Worm (Caenorhabditis elegans) whole organism, early embryonic: ENCODE data around the gene srj-24.

ENCODE experiments used
- B0310.2 ChIP-seq: sonication (generic microtip); optimal IDR thresholded peaks from 2 replicates; lab custom pipeline; 2016; ENCODE audit warnings: mild to moderate bottlenecking, missing genetic modification characterization, missing compliant biosample characterization
- F13C5.2 ChIP-seq: sonication (generic microtip); optimal IDR thresholded peaks from 2 replicates; lab custom pipeline; 2017; ENCODE audit warnings: mild to moderate bottlenecking, missing genetic modification characterization, inconsistent platforms, missing compliant biosample characterization
- aly-1 ChIP-seq: sonication (generic microtip); optimal IDR thresholded peaks from 2 replicates; lab custom pipeline; 2016; ENCODE audit warnings: missing genetic modification characterization, missing compliant biosample characterization
- ama-1 ChIP-seq: fragments of 150-350 bp; optimal IDR thresholded peaks from 2 replicates; lab custom pipeline; 2014
- ceh-13 ChIP-seq: fragments of 200-800 bp; sonication (Bioruptor generic); optimal IDR thresholded peaks from 2 replicates; lab custom pipeline; 2018; ENCODE audit warnings: mild to moderate bottlenecking, missing genetic modification characterization, missing compliant biosample characterization
- ceh-36 ChIP-seq: sonication (generic microtip); optimal IDR thresholded peaks from 2 replicates; lab custom pipeline; 2016; ENCODE audit warnings: missing genetic modification characterization, inconsistent platforms, missing compliant biosample characterization
- ets-7 ChIP-seq: sonication (generic microtip); optimal IDR thresholded peaks from 2 replicates; lab custom pipeline; 2016; ENCODE audit warnings: missing genotype, missing genetic modification characterization, missing compliant biosample characterization
- flt-1 ChIP-seq: fragments of 200-800 bp; sonication (Bioruptor generic); IDR thresholded peaks from 2 replicates; pipeline ENCODE4 v1.3.6; 2022; ENCODE audit warnings: missing genetic modification characterization, missing compliant biosample characterization
- hmbx-1 ChIP-seq: sonication (generic microtip); optimal IDR thresholded peaks from 2 replicates; lab custom pipeline; 2016; ENCODE audit warnings: mild to moderate bottlenecking, missing genetic modification characterization, missing compliant biosample characterization
- hmg-4 ChIP-seq: fragments of 200-800 bp; sonication (Bioruptor generic); optimal IDR thresholded peaks from 2 replicates; lab custom pipeline; 2018; ENCODE audit warnings: mild to moderate bottlenecking, missing genetic modification characterization, missing compliant biosample characterization
- hnd-1 ChIP-seq: sonication (generic microtip); optimal IDR thresholded peaks from 2 replicates; lab custom pipeline; 2016; ENCODE audit warnings: missing genetic modification characterization, missing compliant biosample characterization
- pes-1 ChIP-seq: fragments of 200-800 bp; sonication (Bioruptor generic); IDR thresholded peaks from 2 replicates; pipeline ENCODE4 v1.3.6; 2022; ENCODE audit warnings: missing genetic modification reagents, missing genetic modification characterization, missing compliant biosample characterization
- scrt-1 ChIP-seq: fragments of 200-800 bp; sonication (Bioruptor generic); IDR thresholded peaks from 2 replicates; pipeline ENCODE4 v1.3.6; 2022; ENCODE audit warnings: missing genetic modification characterization, missing compliant biosample characterization
- sea-1 ChIP-seq: fragments of 200-800 bp; sonication (Bioruptor generic); conservative IDR thresholded peaks from 2 replicates; pipeline ENCODE4 v1.3.6; 2022; ENCODE audit warnings: missing genetic modification characterization, missing compliant biosample characterization
- tbx-11 ChIP-seq: fragments of 200-800 bp; sonication (Bioruptor generic); IDR thresholded peaks from 2 replicates; pipeline ENCODE4 v1.3.6; 2022; ENCODE audit warnings: missing genetic modification characterization, missing compliant biosample characterization
- tbx-37 ChIP-seq: fragments of 200-800 bp; sonication (Bioruptor generic); conservative IDR thresholded peaks from 2 replicates; pipeline ENCODE4 v1.3.6; 2022; ENCODE audit warnings: missing genetic modification reagents, missing genetic modification characterization, missing compliant biosample characterization
- tra-4 ChIP-seq: sonication (generic microtip); optimal IDR thresholded peaks from 2 replicates; lab custom pipeline; 2017; ENCODE audit warnings: missing genetic modification characterization, missing compliant biosample characterization

The srj-24 gene

ce11 chrV:752679-753333 is 14.1 kb upstream of the srj-24 start, which contains the start of the genes str-262 and srp-1:
Gene str-262, minus strand, starts transcription at chrV:752779.
Gene srp-1, plus strand, starts transcription at chrV:753283.
- no peak for TF ChIP-seq ets-7 (tag; lab: Kevin White, UChicago)
- TF ChIP-seq sea-1 (GFP tag; lab: Robert Waterston, UW), result no peak
- no peak for TF ChIP-seq tbx-11
- TF ChIP-seq hmbx-1, result no peak
- no peak for TF ChIP-seq scrt-1 (GFP tag; lab: Robert Waterston, UW)
- TF ChIP-seq ceh-13 (GFP tag; lab: Kevin White, UChicago), result no peak

DNA sequence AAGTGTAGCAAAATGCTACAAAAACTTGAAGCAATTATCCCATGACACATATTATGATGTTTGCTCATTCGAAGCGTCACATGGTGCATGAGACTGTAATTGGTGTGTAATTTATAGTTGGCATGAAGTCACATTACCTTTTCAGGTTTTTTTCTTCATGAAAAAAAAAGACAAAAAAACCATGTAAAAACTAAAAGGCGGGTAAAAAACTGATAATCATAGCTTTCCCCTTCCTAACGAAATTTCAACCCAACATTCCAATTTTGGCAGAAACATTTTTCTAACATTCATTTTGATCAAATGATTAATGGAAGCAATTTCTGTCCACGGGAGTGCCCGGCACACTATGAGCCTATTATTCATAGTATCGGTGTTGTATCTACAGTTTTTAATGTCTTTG is 9.4 kb upstream of the srj-24 start, which contains the start of gene sri-4:
TSS of gene sri-4 (plus strand) at position 301 of the 400 bp plus-strand sequence.
- no peak for TF ChIP-seq sea-1 (GFP tag; lab: Robert Waterston, UW)
- TF ChIP-seq hmbx-1, result no peak
- TF ChIP-seq hnd-1 (tag; lab: Kevin White, UChicago), result no peak
- TF ChIP-seq B0310.2 (tag; lab: Kevin White, UChicago), result no peak
- no peak for TF ChIP-seq flt-1 (GFP tag; lab: Robert Waterston, UW)
- TF ChIP-seq aly-1 (tag; lab: Kevin White, UChicago), result no peak
- no peak for TF ChIP-seq F13C5.2 (tag; lab: Kevin White, UChicago)
- no peak for TF ChIP-seq tbx-11

DNA sequence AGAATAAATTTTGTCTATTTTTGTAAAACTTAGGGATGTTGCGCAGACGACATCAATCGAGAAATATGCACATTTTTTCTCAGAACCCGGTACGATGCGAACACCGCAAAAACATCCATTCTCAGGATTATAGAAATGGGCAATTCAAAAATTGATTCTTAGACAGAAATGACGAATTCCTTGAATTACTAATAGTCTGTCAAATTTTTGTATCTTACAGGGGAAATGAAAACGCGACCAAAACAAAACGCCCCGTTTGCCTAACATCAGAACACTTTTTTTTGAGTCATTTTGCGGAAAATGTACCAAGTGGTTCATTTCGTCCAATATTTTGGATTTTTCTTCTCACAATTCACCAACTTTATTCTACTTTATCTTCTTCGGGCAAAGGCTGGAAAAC is 4.7 kb upstream of the srj-24 start, which contains the start of gene str-134:
TSS of gene str-134 (plus strand) at position 301 of the 400 bp plus-strand sequence.
- TF ChIP-seq pes-1 (no peak), scrt-1 (GFP tag; lab: Robert Waterston, UW) (no peak), ets-7 (tag; lab: Kevin White, UChicago) (no peak), ceh-13 (GFP tag; lab: Kevin White, UChicago) (no peak), sea-1 (GFP tag; lab: Robert Waterston, UW) (no peak), flt-1 (GFP tag; lab: Robert Waterston, UW) (no peak), B0310.2 (tag; lab: Kevin White, UChicago) (no peak), hmbx-1 (no peak), F13C5.2 (tag; lab: Kevin White, UChicago) (no peak), tbx-37 (GFP tag; lab: Robert Waterston, UW) (no peak), ama-1 (no peak), tbx-11 (no peak), tra-4 (tag; lab: Kevin White, UChicago) (no peak), aly-1 (tag; lab: Kevin White, UChicago) (no peak), ceh-36 (tag; lab: Kevin White, UChicago) (no peak), hnd-1 (tag; lab: Kevin White, UChicago) (no peak), hmg-4 (no peak)

- TF ChIP-seq ets-7 (tag; lab: Kevin White, UChicago), result no peak
- TF ChIP-seq tra-4 (tag; lab: Kevin White, UChicago), result no peak
- no peak for TF ChIP-seq hmg-4
- no peak for TF ChIP-seq F13C5.2 (tag; lab: Kevin White, UChicago)
- TF ChIP-seq ceh-13 (GFP tag; lab: Kevin White, UChicago), result no peak
- TF ChIP-seq pes-1, result no peak
Measured at ce11 chrV:741820-742219, 3.1 kb upstream of the srj-24 start, which contains the start of gene C05E4.7. Gene C05E4.7, plus strand, starts transcription at chrV:742120.

ce11 chrV:736171-736570 is 2.5 kb downstream of the srj-24 start, which contains the start of gene srj-25:
Gene srj-25, minus strand, starts transcription at chrV:736271.
- TF ChIP-seq ceh-13 (GFP tag; lab: Kevin White, UChicago) (no peak), hnd-1 (tag; lab: Kevin White, UChicago) (no peak), tbx-37 (GFP tag; lab: Robert Waterston, UW) (no peak), tra-4 (tag; lab: Kevin White, UChicago) (no peak), flt-1 (GFP tag; lab: Robert Waterston, UW) (no peak), B0310.2 (tag; lab: Kevin White, UChicago) (no peak), pes-1 (no peak), F13C5.2 (tag; lab: Kevin White, UChicago) (no peak)

ce11 chrV:731330-731729 is 7.3 kb downstream of the srj-24 start:
- TF ChIP-seq tbx-11, result no peak

- TF ChIP-seq tbx-37 (GFP tag; lab: Robert Waterston, UW), result no peak
- no peak for TF ChIP-seq flt-1 (GFP tag; lab: Robert Waterston, UW)
- no peak for TF ChIP-seq ceh-36 (tag; lab: Kevin White, UChicago)
- no peak for TF ChIP-seq pes-1
- TF ChIP-seq ets-7 (tag; lab: Kevin White, UChicago), result no peak
- TF ChIP-seq hmbx-1, result no peak
- TF ChIP-seq tra-4 (tag; lab: Kevin White, UChicago), result no peak
- TF ChIP-seq aly-1 (tag; lab: Kevin White, UChicago), result no peak
- no peak for TF ChIP-seq scrt-1 (GFP tag; lab: Robert Waterston, UW)
- TF ChIP-seq hmg-4, result no peak
- TF ChIP-seq ceh-13 (GFP tag; lab: Kevin White, UChicago), result no peak
- TF ChIP-seq ama-1, result no peak
- no peak for TF ChIP-seq B0310.2 (tag; lab: Kevin White, UChicago)
- TF ChIP-seq hnd-1 (tag; lab: Kevin White, UChicago), result no peak
- TF ChIP-seq F13C5.2 (tag; lab: Kevin White, UChicago), result no peak
- TF ChIP-seq sea-1 (GFP tag; lab: Robert Waterston, UW), result no peak
- TF ChIP-seq tbx-11, result no peak
Measured at ce11 chrV:730216-730615, 8.5 kb downstream of the srj-24 start.
